Fruit fly (Drosophila melanogaster): ENCODE data around the gene Surf4.
A peak's percentile ranks its signal among the peaks of the same experiment; 100 is the strongest.

Surf4 gene

dm6 chr3R:15319912-15320746, 25.8 kb downstream of the Surf4 start, which contains the start of the genes CG6276 and CG44040 (continued):
- peak; percentile 46 for TF ChIP-seq CG3995 (GFP tag; optimal IDR thresholded peaks at IDR 0.05)
- no peak for TF ChIP-seq jing (GFP tag; optimal IDR thresholded peaks at IDR 0.05)
- peak; percentile 34 for TF ChIP-seq CG12744 (GFP tag; optimal IDR thresholded peaks at IDR 0.05)
- no peak for TF ChIP-seq CG15479 (GFP tag; optimal IDR thresholded peaks at IDR 0.05)
- no peak for TF ChIP-seq pfk (GFP tag; optimal IDR thresholded peaks at IDR 0.05)
- no peak for TF ChIP-seq CG31224 (GFP tag; IDR thresholded peaks at IDR 0.05)
- TF ChIP-seq da (GFP tag; optimal IDR thresholded peaks at IDR 0.05), result no peak
- TF ChIP-seq NC2β (GFP tag; optimal IDR thresholded peaks at IDR 0.05), result no peak
- no peak for TF ChIP-seq chinmo (GFP tag; IDR thresholded peaks at IDR 0.05; ENCODE audit: partially characterized antibody)
- TF ChIP-seq CG17328 (GFP tag; IDR thresholded peaks at IDR 0.05), result peak; percentile 24
- TF ChIP-seq Gug (GFP tag; IDR thresholded peaks at IDR 0.05), result peak; percentile 19; the same call in 1 of the 4 replicates
- peak; percentile 49 for TF ChIP-seq CG12391 (tag; optimal IDR thresholded peaks at IDR 0.05)
- no peak for TF ChIP-seq sc (optimal IDR thresholded peaks at IDR 0.05)
- no peak for TF ChIP-seq sc (GFP tag; optimal IDR thresholded peaks at IDR 0.05)
- peak; percentile 41 for TF ChIP-seq CG8924 (tag; optimal IDR thresholded peaks at IDR 0.05)
- TF ChIP-seq Nf-YB (GFP tag; optimal IDR thresholded peaks at IDR 0.05), result no peak
- no peak for TF ChIP-seq cato (GFP tag; optimal IDR thresholded peaks at IDR 0.05; ENCODE audit: borderline replicate concordance)
- TF ChIP-seq Eip74EF (GFP tag; optimal IDR thresholded peaks at IDR 0.05), result no peak
- peak; percentile 5 for TF ChIP-seq CG12155 (GFP tag; optimal IDR thresholded peaks at IDR 0.05)
- TF ChIP-seq CG13123 (GFP tag; optimal IDR thresholded peaks at IDR 0.05), result no peak
- no peak; the same call in 2 of the 3 replicates for TF ChIP-seq B-H1 (GFP tag; IDR thresholded peaks at IDR 0.05)
- TF ChIP-seq CG14710 (tag; optimal IDR thresholded peaks at IDR 0.05), result peak; percentile 32
- peak; percentile 65 for TF ChIP-seq BtbVII (GFP tag; optimal IDR thresholded peaks at IDR 0.05)
- TF ChIP-seq CG12299 (tag; optimal IDR thresholded peaks at IDR 0.05), result peak; percentile 56
- no peak for TF ChIP-seq CG8478 (optimal IDR thresholded peaks at IDR 0.05)
- no peak for TF ChIP-seq dmrt11E (tag; optimal IDR thresholded peaks at IDR 0.05)
- TF ChIP-seq ERR (GFP tag; optimal IDR thresholded peaks at IDR 0.05), result no peak
- no peak for TF ChIP-seq Mad (GFP tag; optimal IDR thresholded peaks at IDR 0.05)
- peak; percentile 64 for TF ChIP-seq gem (tag; optimal IDR thresholded peaks at IDR 0.05)
- no peak for TF ChIP-seq CG3838 (GFP tag; optimal IDR thresholded peaks at IDR 0.05)
- peak; percentile 24 for TF ChIP-seq bab2 (GFP tag; optimal IDR thresholded peaks at IDR 0.05)
- no peak for TF ChIP-seq Dll (GFP tag; IDR thresholded peaks at IDR 0.05; ENCODE audit: partially characterized antibody)
- no peak for TF ChIP-seq Scr (GFP tag; IDR thresholded peaks at IDR 0.05; ENCODE audit: partially characterized antibody)
- no peak for TF ChIP-seq mirr (GFP tag; optimal IDR thresholded peaks at IDR 0.05)
- no peak for TF ChIP-seq CG7987 (GFP tag; optimal IDR thresholded peaks at IDR 0.05)
- peak; percentile 22 for TF ChIP-seq CG10462 (GFP tag; optimal IDR thresholded peaks at IDR 0.05)
- no peak for TF ChIP-seq mld (GFP tag; IDR thresholded peaks at IDR 0.05; ENCODE audit: partially characterized antibody)
- no peak for TF ChIP-seq Hmx (GFP tag; optimal IDR thresholded peaks at IDR 0.05)
- peak; percentile 55 for TF ChIP-seq zfh2 (GFP tag; optimal IDR thresholded peaks at IDR 0.05)
- TF ChIP-seq row (GFP tag; IDR thresholded peaks at IDR 0.05), result peak; percentile 73
- peak; percentile 59 for TF ChIP-seq slbo (GFP tag; IDR thresholded peaks at IDR 0.05)
- TF ChIP-seq CG10959 (GFP tag; IDR thresholded peaks at IDR 0.05), result no peak
- TF ChIP-seq fru (optimal IDR thresholded peaks at IDR 0.05), result no peak
- no peak for TF ChIP-seq h (optimal IDR thresholded peaks at IDR 0.05)
- no peak for TF ChIP-seq nerfin-2 (GFP tag; IDR thresholded peaks at IDR 0.05; ENCODE audit: partially characterized antibody)
- peak; percentile 35 for TF ChIP-seq CG15269 (tag; optimal IDR thresholded peaks at IDR 0.05)
- TF ChIP-seq Rfx (GFP tag; IDR thresholded peaks at IDR 0.05), result peak; percentile 65
- no peak for TF ChIP-seq bigmax (GFP tag; optimal IDR thresholded peaks at IDR 0.05)
- no peak for TF ChIP-seq C15 (GFP tag; IDR thresholded peaks at IDR 0.05)
- peak; percentile 65 for TF ChIP-seq CG2678 (tag; optimal IDR thresholded peaks at IDR 0.05)
